Fruit fly (Drosophila melanogaster): ENCODE measurements around the gene GILT1.

DNA sequence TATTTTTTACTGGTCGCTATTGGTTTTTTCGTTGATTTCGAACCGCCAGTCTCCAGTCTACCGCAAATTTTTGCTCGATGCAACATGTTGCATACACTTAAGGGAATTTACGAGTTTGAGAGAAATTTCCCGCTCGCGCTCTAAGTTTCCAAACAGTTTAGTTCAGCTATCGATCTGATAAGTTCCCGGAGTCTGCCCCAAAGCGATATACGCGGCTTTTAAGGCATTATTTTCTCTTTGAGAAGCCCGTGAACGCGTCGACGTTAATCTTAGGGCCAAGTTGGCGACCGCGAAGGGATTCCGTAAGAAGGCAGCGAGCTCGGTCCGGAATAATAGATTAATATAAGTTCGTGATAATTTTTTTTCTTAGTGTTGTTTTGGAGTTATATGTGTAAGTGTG is 26.7 kb downstream of the GILT1 start:
- TF ChIP-seq tj (GFP tag; optimal IDR thresholded peaks at IDR 0.05), result no peak
- no peak for TF ChIP-seq Clk (GFP tag; optimal IDR thresholded peaks at IDR 0.05)
- TF ChIP-seq CG33017 (tag; optimal IDR thresholded peaks at IDR 0.05), result no peak
- TF ChIP-seq kay (GFP tag; ENCODE audit: borderline replicate concordance), result no peak
- TF ChIP-seq ovo (GFP tag; optimal IDR thresholded peaks at IDR 0.05), result no peak
- TF ChIP-seq cic (GFP tag; optimal IDR thresholded peaks at IDR 0.05), result no peak
- TF ChIP-seq CG1620 (GFP tag; optimal IDR thresholded peaks at IDR 0.05), result no peak
- TF ChIP-seq toe (GFP tag; optimal IDR thresholded peaks at IDR 0.05), result no peak
- TF ChIP-seq CG14711 (tag; optimal IDR thresholded peaks at IDR 0.05), result no peak
- TF ChIP-seq cnc (optimal IDR thresholded peaks at IDR 0.05), result no peak
- TF ChIP-seq Mnt (GFP tag; optimal IDR thresholded peaks at IDR 0.05), result no peak
- TF ChIP-seq CG12768 (GFP tag; optimal IDR thresholded peaks at IDR 0.05), result no peak

All from whole organism, adult.